Worm (Caenorhabditis elegans) whole organism, L4/young adult: ENCODE results near the gene mob-2.

Source experiments
- W03F9.2 ChIP-seq: fragments of 150-350 bp; optimal IDR thresholded peaks from 2 replicates; lab custom pipeline; 2014; ENCODE audit warnings: missing biosample characterization, missing genetic modification characterization
- him-1 ChIP-seq: sonication (generic microtip); optimal IDR thresholded peaks from 2 replicates; lab custom pipeline; 2016; ENCODE audit warnings: missing genotype, missing genetic modification reagents, missing genetic modification characterization, missing compliant biosample characterization

- TF ChIP-seq him-1 (tag; lab: Kevin White, UChicago) (no peak), W03F9.2 (tag; lab: Kevin White, UChicago) (no peak)
Measured at ce11 chrX:13154514-13154913, 15.4 kb downstream of the mob-2 start.
